Fruit fly (Drosophila melanogaster) whole organism: ENCODE data around the gene Ugt37D1.

Experiments
- EcR ChIP-seq, 2 experiments: fragments of >200 bp; optimal IDR thresholded peaks; 2 replicates each; lab custom pipeline; 2017; ENCODE audit warnings: missing biosample characterization in 2 of 2, missing genetic modification characterization in 2 of 2, missing genetic modification reagents in 2 of 2
- psq ChIP-seq: fragments of >200 bp; optimal IDR thresholded peaks from 2 replicates; lab custom pipeline; 2017
- usp ChIP-seq: fragments of >200 bp; optimal IDR thresholded peaks from 2 replicates; lab custom pipeline; 2017; ENCODE audit warnings: missing biosample characterization, missing genetic modification characterization, mixed read lengths

- TF ChIP-seq usp (GFP tag; lab: Kevin White, UChicago) (no peak), EcR (GFP tag; optimal IDR thresholded peaks at IDR 0.05; lab: Kevin White, UChicago) (no peak), psq (lab: Kevin White, UChicago) (no peak)
Measured at dm6 chr2L:16804376-16804934, 5.6 kb downstream of the Ugt37D1 start, which contains the start of gene CG13272.
